Fruit fly (Drosophila melanogaster) whole organism: ENCODE results near the gene CG7386.

Experiments used
- CG8478 ChIP-seq: fragments of >200 bp; optimal IDR thresholded peaks from 2 replicates; lab custom pipeline; 2018; ENCODE audit warnings: inconsistent platforms
- Dll ChIP-seq: fragments of >200 bp; optimal IDR thresholded peaks from 2 replicates; lab custom pipeline; 2017
- EcR ChIP-seq, 2 experiments: fragments of >200 bp; optimal IDR thresholded peaks; 2 replicates each; lab custom pipeline; 2017; ENCODE audit warnings: missing biosample characterization in 2 of 2, missing genetic modification characterization in 2 of 2, missing genetic modification reagents in 2 of 2
- pan ChIP-seq: fragments of >200 bp; optimal IDR thresholded peaks from 2 replicates; lab custom pipeline; 2017
- psq ChIP-seq: fragments of >200 bp; optimal IDR thresholded peaks from 2 replicates; lab custom pipeline; 2017
- usp ChIP-seq: fragments of >200 bp; optimal IDR thresholded peaks from 2 replicates; lab custom pipeline; 2017; ENCODE audit warnings: missing biosample characterization, missing genetic modification characterization, mixed read lengths

dm6 chr3L:6159863-6160262 is 29.7 kb upstream of the CG7386 start:
- TF ChIP-seq CG8478 (no peak), usp (GFP tag; lab: Kevin White, UChicago) (no peak), pan (lab: Kevin White, UChicago) (no peak), psq (no peak), Dll (lab: Kevin White, UChicago) (no peak), EcR (GFP tag; optimal IDR thresholded peaks at IDR 0.05; lab: Kevin White, UChicago) (no peak)
